ENCODE assay signal across 1 fruit fly cellular context in genomic region chr2L:1986343-1987280, dm6.
TF ChIP-seq lines count a peak whose summit lies in the region.

No protein-coding gene starts in this region.

TF ChIP-seq in whole organism, embryonic, 481 proteins besides CTCF, POLR2A, EP300 and RAD21 (continued from another document and continues in another):
- no peak for TF ChIP-seq CG7271 (tag; optimal IDR thresholded peaks at IDR 0.05; lab: Kevin White, UChicago)
- no peak for TF ChIP-seq zf30C (GFP tag; optimal IDR thresholded peaks at IDR 0.05; lab: Kevin White, UChicago)
- no peak for TF ChIP-seq Bteb2 (GFP tag; optimal IDR thresholded peaks at IDR 0.05; lab: Kevin White, UChicago)
- TF ChIP-seq CG4282 (GFP tag; optimal IDR thresholded peaks at IDR 0.05; lab: Kevin White, UChicago): no peak
- 0 out of 3 replicates have a peak, but pooled peaks have one; percentile 49 for TF ChIP-seq otp (GFP tag; IDR thresholded peaks at IDR 0.05; lab: Robert Waterston, UW)
- TF ChIP-seq Atf6 (GFP tag; IDR thresholded peaks at IDR 0.05; lab: Robert Waterston, UW): 0 out of 2 replicates have a peak, but pooled peaks have one; percentile 43
- TF ChIP-seq Blimp-1 (GFP tag; optimal IDR thresholded peaks at IDR 0.05; lab: Kevin White, UChicago): peak; percentile 16
- peak; percentile 66 for TF ChIP-seq CG18619 (GFP tag; optimal IDR thresholded peaks at IDR 0.05; lab: Kevin White, UChicago)
- TF ChIP-seq CG9437 (GFP tag; optimal IDR thresholded peaks at IDR 0.05; lab: Kevin White, UChicago): peak; percentile 28
- no peak for TF ChIP-seq CG42726 (GFP tag; IDR thresholded peaks at IDR 0.05; lab: Robert Waterston, UW; ENCODE audit: partially characterized antibody)
- no peak for TF ChIP-seq bowl (GFP tag; IDR thresholded peaks at IDR 0.05; lab: Robert Waterston, UW)
- TF ChIP-seq phol (tag; optimal IDR thresholded peaks at IDR 0.05; lab: Kevin White, UChicago): peak; percentile 25
- peak; percentile 46 for TF ChIP-seq CG10543 (GFP tag; optimal IDR thresholded peaks at IDR 0.05; lab: Kevin White, UChicago)
- no peak for TF ChIP-seq crol (GFP tag; IDR thresholded peaks at IDR 0.05; lab: Robert Waterston, UW)
- no peak for TF ChIP-seq CG6272 (GFP tag; IDR thresholded peaks at IDR 0.05; lab: Robert Waterston, UW)
- TF ChIP-seq kay (GFP tag; optimal IDR thresholded peaks at IDR 0.05; lab: Kevin White, UChicago): no peak
- no peak for TF ChIP-seq sna (GFP tag; IDR thresholded peaks at IDR 0.05; lab: Robert Waterston, UW; ENCODE audit: partially characterized antibody)
- TF ChIP-seq emc (GFP tag; optimal IDR thresholded peaks at IDR 0.05; lab: Kevin White, UChicago): peak; percentile 4
- TF ChIP-seq CG17361 (GFP tag; IDR thresholded peaks at IDR 0.05; lab: Robert Waterston, UW): peak; percentile 41; the same call in 1 of the 3 replicates
- TF ChIP-seq Ets65A (GFP tag; lab: Kevin White, UChicago): peak; percentile 72
- TF ChIP-seq bab2 (GFP tag; optimal IDR thresholded peaks at IDR 0.05; lab: Kevin White, UChicago): peak; percentile 48
- no peak for TF ChIP-seq ase (GFP tag; IDR thresholded peaks at IDR 0.05; lab: Robert Waterston, UW)
- TF ChIP-seq pita (GFP tag; optimal IDR thresholded peaks at IDR 0.05; lab: Kevin White, UChicago): no peak
- TF ChIP-seq CG17912 (GFP tag; optimal IDR thresholded peaks at IDR 0.05; lab: Kevin White, UChicago): no peak
- no peak for TF ChIP-seq chinmo (GFP tag; IDR thresholded peaks at IDR 0.05; lab: Robert Waterston, UW; ENCODE audit: partially characterized antibody)
- no peak for TF ChIP-seq CG10565 (GFP tag; optimal IDR thresholded peaks at IDR 0.05; lab: Kevin White, UChicago)
- TF ChIP-seq CHES-1-like (GFP tag; optimal IDR thresholded peaks at IDR 0.05; lab: Kevin White, UChicago): no peak
- no peak for TF ChIP-seq cato (GFP tag; optimal IDR thresholded peaks at IDR 0.05; lab: Kevin White, UChicago; ENCODE audit: borderline replicate concordance)
- peak; percentile 48 for TF ChIP-seq Myb (GFP tag; optimal IDR thresholded peaks at IDR 0.05; lab: Kevin White, UChicago)
- TF ChIP-seq croc (GFP tag; conservative IDR thresholded peaks at IDR 0.05; lab: Robert Waterston, UW): no peak
- TF ChIP-seq zen (tag; optimal IDR thresholded peaks at IDR 0.05; lab: Kevin White, UChicago): no peak
- TF ChIP-seq Abd-B (GFP tag; optimal IDR thresholded peaks at IDR 0.05; lab: Kevin White, UChicago): peak; percentile 35
- no peak for TF ChIP-seq CG1529 (GFP tag; optimal IDR thresholded peaks at IDR 0.05; lab: Kevin White, UChicago)
- no peak for TF ChIP-seq Vsx1 (GFP tag; optimal IDR thresholded peaks at IDR 0.05; lab: Kevin White, UChicago)
- TF ChIP-seq CG10267 (tag; optimal IDR thresholded peaks at IDR 0.05; lab: Kevin White, UChicago): peak; percentile 4
- TF ChIP-seq CG8089 (GFP tag; optimal IDR thresholded peaks at IDR 0.05; lab: Kevin White, UChicago): no peak
- no peak for TF ChIP-seq fd102C (GFP tag; optimal IDR thresholded peaks at IDR 0.05; lab: Kevin White, UChicago)
- TF ChIP-seq unpg (GFP tag; optimal IDR thresholded peaks at IDR 0.05; lab: Kevin White, UChicago): peak; percentile 48
- no peak for TF ChIP-seq btn (GFP tag; optimal IDR thresholded peaks at IDR 0.05; lab: Kevin White, UChicago)
- no peak for TF ChIP-seq pfk (GFP tag; optimal IDR thresholded peaks at IDR 0.05; lab: Kevin White, UChicago)
- no peak for TF ChIP-seq salm (tag; optimal IDR thresholded peaks at IDR 0.05; lab: Kevin White, UChicago)
- no peak for TF ChIP-seq Sry-δ (GFP tag; optimal IDR thresholded peaks at IDR 0.05; lab: Kevin White, UChicago)
- TF ChIP-seq CG17359 (tag; optimal IDR thresholded peaks at IDR 0.05; lab: Kevin White, UChicago): peak; percentile 37
- TF ChIP-seq Hey (tag; optimal IDR thresholded peaks at IDR 0.05; lab: Kevin White, UChicago): no peak
- peak; percentile 32 for TF ChIP-seq Dip3 (GFP tag; optimal IDR thresholded peaks at IDR 0.05; lab: Kevin White, UChicago)
- TF ChIP-seq esg (GFP tag; conservative IDR thresholded peaks at IDR 0.05; lab: Robert Waterston, UW): peak; percentile 50
- TF ChIP-seq Fer1 (GFP tag; optimal IDR thresholded peaks at IDR 0.05; lab: Kevin White, UChicago): peak; percentile 16
- TF ChIP-seq hth (optimal IDR thresholded peaks at IDR 0.05; lab: Kevin White, UChicago): no peak
- peak; percentile 62 for TF ChIP-seq gro (GFP tag; optimal IDR thresholded peaks at IDR 0.05; lab: Kevin White, UChicago)
- peak; percentile 18 for TF ChIP-seq CG2712 (tag; optimal IDR thresholded peaks at IDR 0.05; lab: Kevin White, UChicago)
- TF ChIP-seq Neu2 (GFP tag; optimal IDR thresholded peaks at IDR 0.05; lab: Kevin White, UChicago; ENCODE audit: borderline replicate concordance): no peak
- TF ChIP-seq CG8359 (GFP tag; optimal IDR thresholded peaks at IDR 0.05; lab: Kevin White, UChicago; ENCODE audit: borderline replicate concordance): no peak
- TF ChIP-seq CG32772 (GFP tag; IDR thresholded peaks at IDR 0.05; lab: Robert Waterston, UW): peak; percentile 20; the same call in 1 of the 2 replicates
- no peak for TF ChIP-seq tio (GFP tag; optimal IDR thresholded peaks at IDR 0.05; lab: Kevin White, UChicago)
- no peak for TF ChIP-seq disco-r (GFP tag; optimal IDR thresholded peaks at IDR 0.05; lab: Kevin White, UChicago)
- peak; percentile 20; the same call in 1 of the 2 replicates for TF ChIP-seq E2f2 (GFP tag; IDR thresholded peaks at IDR 0.05; lab: Robert Waterston, UW)
- peak; percentile 41; the same call in 1 of the 3 replicates for TF ChIP-seq tgo (GFP tag; IDR thresholded peaks at IDR 0.05; lab: Robert Waterston, UW)
- no peak for TF ChIP-seq CG8478 (optimal IDR thresholded peaks at IDR 0.05; lab: Kevin White, UChicago)
- TF ChIP-seq az2 (GFP tag; optimal IDR thresholded peaks at IDR 0.05; lab: Kevin White, UChicago): peak; percentile 19
- TF ChIP-seq CG6813 (GFP tag; optimal IDR thresholded peaks at IDR 0.05; lab: Kevin White, UChicago): peak; percentile 31
- TF ChIP-seq CG43689 (GFP tag; IDR thresholded peaks at IDR 0.05; lab: Robert Waterston, UW): no peak
- no peak for TF ChIP-seq CG10431 (GFP tag; optimal IDR thresholded peaks at IDR 0.05; lab: Kevin White, UChicago)
- no peak for TF ChIP-seq Eip74EF (GFP tag; optimal IDR thresholded peaks at IDR 0.05; lab: Kevin White, UChicago)
- peak; percentile 49; the same call in 1 of the 2 replicates for TF ChIP-seq CG11085 (GFP tag; IDR thresholded peaks at IDR 0.05; lab: Robert Waterston, UW)
- peak; percentile 25 for TF ChIP-seq Chrac-16 (GFP tag; optimal IDR thresholded peaks at IDR 0.05; lab: Kevin White, UChicago)
- peak; percentile 50 for TF ChIP-seq Hsf (GFP tag; optimal IDR thresholded peaks at IDR 0.05; lab: Kevin White, UChicago)
- TF ChIP-seq CG30431 (GFP tag; optimal IDR thresholded peaks at IDR 0.05; lab: Kevin White, UChicago): peak; percentile 13
- TF ChIP-seq zfh1 (GFP tag; IDR thresholded peaks at IDR 0.05; lab: Robert Waterston, UW): peak; percentile 47; the same call in 1 of the 3 replicates
- no peak for TF ChIP-seq CG8765 (GFP tag; IDR thresholded peaks at IDR 0.05; lab: Robert Waterston, UW)
- TF ChIP-seq fu2 (GFP tag; optimal IDR thresholded peaks at IDR 0.05; lab: Kevin White, UChicago): peak; percentile 32
- TF ChIP-seq Dad (GFP tag; optimal IDR thresholded peaks at IDR 0.05; lab: Kevin White, UChicago): peak; percentile 11
- peak; percentile 44 for TF ChIP-seq Side (GFP tag; optimal IDR thresholded peaks at IDR 0.05; lab: Kevin White, UChicago)
- peak; percentile 14 for TF ChIP-seq CG1603 (tag; optimal IDR thresholded peaks at IDR 0.05; lab: Kevin White, UChicago)
- TF ChIP-seq exex (tag; optimal IDR thresholded peaks at IDR 0.05; lab: Kevin White, UChicago): peak; percentile 99
- TF ChIP-seq CG11696 (GFP tag; IDR thresholded peaks at IDR 0.05; lab: Robert Waterston, UW): peak; percentile 42; the same call in 1 of the 2 replicates
- TF ChIP-seq CG4820 (GFP tag; optimal IDR thresholded peaks at IDR 0.05; lab: Kevin White, UChicago): no peak
- no peak for TF ChIP-seq CG2889 (GFP tag; IDR thresholded peaks at IDR 0.05; lab: Robert Waterston, UW)
- peak; percentile 59 for TF ChIP-seq CG11247 (GFP tag; IDR thresholded peaks at IDR 0.05; lab: Robert Waterston, UW)
- TF ChIP-seq Doc3 (GFP tag; IDR thresholded peaks at IDR 0.05; lab: Robert Waterston, UW; ENCODE audit: partially characterized antibody): no peak
- TF ChIP-seq CG15011 (GFP tag; optimal IDR thresholded peaks at IDR 0.05; lab: Kevin White, UChicago): no peak
- TF ChIP-seq shn (GFP tag; optimal IDR thresholded peaks at IDR 0.05; lab: Kevin White, UChicago): peak; percentile 6
- TF ChIP-seq nom (GFP tag; optimal IDR thresholded peaks at IDR 0.05; lab: Kevin White, UChicago): no peak
- peak; percentile 56 for TF ChIP-seq CG1647 (GFP tag; optimal IDR thresholded peaks at IDR 0.05; lab: Kevin White, UChicago)
- no peak for TF ChIP-seq CG6175 (GFP tag; IDR thresholded peaks at IDR 0.05; lab: Robert Waterston, UW)
- no peak for TF ChIP-seq Sin3A (optimal IDR thresholded peaks at IDR 0.05; lab: Kevin White, UChicago)
- TF ChIP-seq CG10366 (GFP tag; IDR thresholded peaks at IDR 0.05; lab: Robert Waterston, UW): peak; percentile 35
- TF ChIP-seq lab (GFP tag; optimal IDR thresholded peaks at IDR 0.05; lab: Kevin White, UChicago): peak; percentile 50
- no peak for TF ChIP-seq Trl (optimal IDR thresholded peaks at IDR 0.05; lab: Kevin White, UChicago)
- TF ChIP-seq Trl (GFP tag; optimal IDR thresholded peaks at IDR 0.05; lab: Kevin White, UChicago): peak; percentile 62
- no peak for TF ChIP-seq eve (GFP tag; optimal IDR thresholded peaks at IDR 0.05; lab: Kevin White, UChicago)
- TF ChIP-seq CG4730 (GFP tag; IDR thresholded peaks at IDR 0.05; lab: Robert Waterston, UW): no peak
- no peak for TF ChIP-seq dan (GFP tag; IDR thresholded peaks at IDR 0.05; lab: Robert Waterston, UW)
- 0 out of 2 replicates have a peak, but pooled peaks have one; percentile 24 for TF ChIP-seq ttk (GFP tag; IDR thresholded peaks at IDR 0.05; lab: Robert Waterston, UW)
- TF ChIP-seq CG14014 (GFP tag; IDR thresholded peaks at IDR 0.05; lab: Robert Waterston, UW): peak; percentile 61
- peak; percentile 48 for TF ChIP-seq CG13775 (GFP tag; optimal IDR thresholded peaks at IDR 0.05; lab: Kevin White, UChicago)
- TF ChIP-seq CG12769 (tag; optimal IDR thresholded peaks at IDR 0.05; lab: Kevin White, UChicago): peak; percentile 47
- peak; percentile 31; the same call in 1 of the 2 replicates for TF ChIP-seq danr (GFP tag; IDR thresholded peaks at IDR 0.05; lab: Robert Waterston, UW)
- TF ChIP-seq CG3726 (GFP tag; IDR thresholded peaks at IDR 0.05; lab: Robert Waterston, UW): no peak
- no peak for TF ChIP-seq amos (GFP tag; IDR thresholded peaks at IDR 0.05; lab: Robert Waterston, UW; ENCODE audit: partially characterized antibody)
- TF ChIP-seq CG3281 (GFP tag; optimal IDR thresholded peaks at IDR 0.05; lab: Kevin White, UChicago): peak; percentile 67
- TF ChIP-seq Xbp1 (GFP tag; optimal IDR thresholded peaks at IDR 0.05; lab: Kevin White, UChicago): peak; percentile 57
- TF ChIP-seq CG3838 (GFP tag; optimal IDR thresholded peaks at IDR 0.05; lab: Kevin White, UChicago): no peak
- TF ChIP-seq CG11093 (GFP tag; IDR thresholded peaks at IDR 0.05; lab: Robert Waterston, UW): no peak
- peak; percentile 46 for TF ChIP-seq CG9817 (tag; optimal IDR thresholded peaks at IDR 0.05; lab: Kevin White, UChicago)
- peak; percentile 48 for TF ChIP-seq CG12219 (GFP tag; optimal IDR thresholded peaks at IDR 0.05; lab: Kevin White, UChicago)
- TF ChIP-seq GATAe (GFP tag; conservative IDR thresholded peaks at IDR 0.05; lab: Robert Waterston, UW): no peak
- no peak for TF ChIP-seq jing (GFP tag; optimal IDR thresholded peaks at IDR 0.05; lab: Kevin White, UChicago)
- peak; percentile 42 for TF ChIP-seq Dek (tag; optimal IDR thresholded peaks at IDR 0.05; lab: Kevin White, UChicago)
- no peak for TF ChIP-seq CG6765 (GFP tag; optimal IDR thresholded peaks at IDR 0.05; lab: Kevin White, UChicago)
- peak; percentile 66 for TF ChIP-seq CG2678 (tag; optimal IDR thresholded peaks at IDR 0.05; lab: Kevin White, UChicago)
- no peak for TF ChIP-seq Elba2 (GFP tag; optimal IDR thresholded peaks at IDR 0.05; lab: Kevin White, UChicago)
- TF ChIP-seq CG12104 (GFP tag; optimal IDR thresholded peaks at IDR 0.05; lab: Kevin White, UChicago): no peak
- TF ChIP-seq ranshi (GFP tag; IDR thresholded peaks at IDR 0.05; lab: Robert Waterston, UW): 0 out of 2 replicates have a peak, but pooled peaks have one; percentile 24
- peak; percentile 38; the same call in 1 of the 2 replicates for TF ChIP-seq Drgx (GFP tag; IDR thresholded peaks at IDR 0.05; lab: Robert Waterston, UW)
- TF ChIP-seq CG6254 (GFP tag; optimal IDR thresholded peaks at IDR 0.05; lab: Kevin White, UChicago): no peak
- peak; percentile 58 for TF ChIP-seq CG9609 (GFP tag; optimal IDR thresholded peaks at IDR 0.05; lab: Kevin White, UChicago)
- no peak for TF ChIP-seq fru (optimal IDR thresholded peaks at IDR 0.05; lab: Kevin White, UChicago)
- no peak for TF ChIP-seq klu (GFP tag; IDR thresholded peaks at IDR 0.05; lab: Robert Waterston, UW)
- TF ChIP-seq CG10321 (GFP tag; IDR thresholded peaks at IDR 0.05; lab: Robert Waterston, UW): no peak
- TF ChIP-seq CG7745 (tag; optimal IDR thresholded peaks at IDR 0.05; lab: Kevin White, UChicago): no peak
- TF ChIP-seq gfzf (GFP tag; optimal IDR thresholded peaks at IDR 0.05; lab: Kevin White, UChicago): no peak
- TF ChIP-seq CG4404 (GFP tag; IDR thresholded peaks at IDR 0.05; lab: Robert Waterston, UW): no peak; the same call in 1 of the 2 replicates
- TF ChIP-seq tll (GFP tag; optimal IDR thresholded peaks at IDR 0.05; lab: Kevin White, UChicago): no peak
- TF ChIP-seq CG15269 (tag; optimal IDR thresholded peaks at IDR 0.05; lab: Kevin White, UChicago): peak; percentile 67
- TF ChIP-seq nau (GFP tag; optimal IDR thresholded peaks at IDR 0.05; lab: Kevin White, UChicago): no peak
- TF ChIP-seq CG16813 (GFP tag; IDR thresholded peaks at IDR 0.05; lab: Robert Waterston, UW; ENCODE audit: partially characterized antibody): no peak
- no peak for TF ChIP-seq z (GFP tag; IDR thresholded peaks at IDR 0.05; lab: Robert Waterston, UW)
- TF ChIP-seq Ravus (GFP tag; IDR thresholded peaks at IDR 0.05; lab: Robert Waterston, UW): no peak
- TF ChIP-seq dmrt99B (tag; optimal IDR thresholded peaks at IDR 0.05; lab: Kevin White, UChicago): peak; percentile 66
- TF ChIP-seq corto (GFP tag; optimal IDR thresholded peaks at IDR 0.05; lab: Kevin White, UChicago): no peak
- TF ChIP-seq jumu (GFP tag; optimal IDR thresholded peaks at IDR 0.05; lab: Kevin White, UChicago): peak; percentile 25
- TF ChIP-seq dimm (GFP tag; IDR thresholded peaks at IDR 0.05; lab: Robert Waterston, UW): no peak
- TF ChIP-seq MTF-1 (GFP tag; optimal IDR thresholded peaks at IDR 0.05; lab: Kevin White, UChicago; ENCODE audit: borderline replicate concordance): no peak
